Worm (Caenorhabditis elegans): ENCODE results near the gene nlp-13.

DNA sequence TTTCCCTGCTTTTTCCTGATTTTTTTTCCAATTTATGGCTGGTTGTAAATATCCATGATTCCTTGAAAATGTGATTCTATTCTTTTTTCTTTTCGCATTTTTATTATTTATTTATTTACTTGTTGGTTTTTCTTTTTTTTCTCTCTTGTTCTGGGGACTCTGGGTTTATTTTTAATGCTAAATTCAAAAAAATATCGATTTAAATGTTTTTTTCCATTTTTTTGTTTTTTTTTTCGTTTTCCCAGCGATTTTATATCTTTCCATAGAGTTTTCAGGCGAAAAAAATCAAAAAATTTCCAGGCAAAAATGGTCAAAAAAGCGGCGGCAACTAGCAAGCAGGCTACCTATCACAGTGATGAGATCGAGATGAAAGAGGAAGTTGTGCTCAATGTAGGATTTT is 37.0 kb upstream of the nlp-13 start, which contains the start of gene rpac-40:
- no peak for TF ChIP-seq ztf-23 (GFP tag; IDR thresholded peaks at IDR 0.05)
- no peak for TF ChIP-seq cog-1 (tag; optimal IDR thresholded peaks at IDR 0.05)
- no peak for TF ChIP-seq klf-2 (GFP tag; conservative IDR thresholded peaks at IDR 0.05)
- TF ChIP-seq T22C8.4 (GFP tag; IDR thresholded peaks at IDR 0.05), result no peak
- no peak for TF ChIP-seq med-1 (GFP tag; optimal IDR thresholded peaks at IDR 0.05; ENCODE audit: insufficient read depth)
- no peak for TF ChIP-seq flt-1 (GFP tag; IDR thresholded peaks at IDR 0.05)
